Worm (Caenorhabditis elegans) whole organism, late embryonic: ENCODE results near the gene C43H6.6.

ENCODE experiments used
- ama-1 ChIP-seq: fragments of 150-350 bp; optimal IDR thresholded peaks from 2 replicates; lab custom pipeline; 2014
- ceh-45 ChIP-seq: fragments of 200-800 bp; sonication (Bioruptor generic); IDR thresholded peaks from 2 replicates; pipeline ENCODE4 v1.3.6; 2022; ENCODE audit warnings: missing genetic modification reagents, missing genetic modification characterization, missing compliant biosample characterization
- pat-9 ChIP-seq: fragments of 200-800 bp; sonication (Bioruptor generic); optimal IDR thresholded peaks from 2 replicates; lab custom pipeline; 2018; ENCODE audit warnings: mild to moderate bottlenecking, missing genetic modification characterization, moderate library complexity, missing compliant biosample characterization
- pha-2 ChIP-seq: sonication (generic microtip); optimal IDR thresholded peaks from 2 replicates; lab custom pipeline; 2017; ENCODE audit warnings: mild to moderate bottlenecking, missing genetic modification characterization, missing compliant biosample characterization
- sox-2 ChIP-seq: fragments of 200-800 bp; sonication (Bioruptor generic); IDR thresholded peaks from 2 replicates; pipeline ENCODE4 v1.3.6; 2022; ENCODE audit warnings: missing genetic modification reagents, missing genetic modification characterization, missing compliant biosample characterization

DNA sequence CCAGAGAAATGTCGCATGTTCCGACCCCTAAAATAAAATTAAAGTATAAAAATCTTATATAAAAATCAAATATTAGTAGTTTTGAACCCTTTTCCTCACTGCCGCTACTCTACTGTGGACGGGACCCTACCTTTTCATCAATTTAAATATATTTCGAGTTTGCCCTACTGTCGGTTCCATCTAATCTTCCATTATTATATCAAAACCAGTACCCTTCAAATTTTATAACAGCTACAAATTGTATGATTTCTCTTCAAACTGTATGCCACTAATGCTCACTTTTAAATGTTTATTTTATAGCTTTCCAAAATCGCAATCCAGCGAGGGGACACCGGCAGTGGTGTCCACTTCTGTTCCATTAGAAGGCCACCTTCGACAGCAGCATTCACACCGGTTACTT lies at the start of gene C43H6.6:
- TF ChIP-seq pat-9 (no peak), ama-1 (lab: Kevin White, UChicago) (no peak), pha-2 (no peak), ceh-45 (GFP tag; lab: Robert Waterston, UW) (no peak), sox-2 (GFP tag; lab: Robert Waterston, UW) (no peak)
